Fruit fly (Drosophila melanogaster) S2 (cell line): ENCODE measurements around the gene CG32320.

ENCODE experiments used
- CG8478 ChIP-seq: fragments of >200 bp; optimal IDR thresholded peaks from 2 replicates; lab custom pipeline; 2018
- CTCF ChIP-seq, 2 experiments: fragments of >200 bp; optimal IDR thresholded peaks; 2 replicates each; lab custom pipeline; 2018

DNA sequence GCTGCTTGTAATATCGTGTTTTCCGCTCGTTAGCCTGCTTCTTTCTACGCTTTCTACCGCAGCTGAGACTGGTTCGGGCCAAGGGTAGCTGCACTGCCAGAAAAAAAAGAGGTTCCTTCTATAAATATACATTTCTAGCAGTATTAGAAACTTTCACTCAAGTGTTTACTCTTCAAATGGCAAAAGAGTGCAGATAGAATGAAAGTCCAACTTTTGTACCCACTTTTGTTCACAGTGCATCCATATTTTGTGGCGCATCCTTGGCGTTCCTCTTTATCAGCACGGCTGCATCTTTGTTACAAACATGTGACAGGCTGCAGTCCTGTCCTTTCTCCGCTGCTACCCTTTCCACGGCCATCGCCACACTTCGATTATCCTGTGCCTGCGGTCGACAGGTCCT, 40.0 kb upstream of the CG32320 start:
- TF ChIP-seq CTCF (optimal IDR thresholded peaks at IDR 0.05; lab: Kevin White, UChicago) (no peak), CG8478 (lab: Kevin White, UChicago) (no peak)
